Fruit fly (Drosophila melanogaster) whole organism, embryonic: ENCODE measurements around the gene mRpL4.

Experiments
- Atf6 ChIP-seq: fragments of 200-800 bp; sonication (Bioruptor generic); IDR thresholded peaks from 2 replicates; pipeline ENCODE4 v1.3.6; 2022; ENCODE audit warnings: missing biosample characterization, missing genetic modification characterization
- Blimp-1 ChIP-seq: fragments of 200-800 bp; sonication (Bioruptor generic); optimal IDR thresholded peaks from 3 replicates; lab custom pipeline; 2018; ENCODE audit warnings: missing biosample characterization, missing genetic modification characterization, mild to moderate bottlenecking, moderate library complexity, missing genetic modification reagents
- Bteb2 ChIP-seq: fragments of 200-800 bp; sonication (Bioruptor generic); optimal IDR thresholded peaks from 2 replicates; lab custom pipeline; 2016; ENCODE audit warnings: missing biosample characterization, missing genetic modification characterization
- CG10654 ChIP-seq: fragments of 200-800 bp; sonication (Bioruptor generic); optimal IDR thresholded peaks from 2 replicates; lab custom pipeline; 2016; ENCODE audit warnings: missing biosample characterization, missing genetic modification characterization
- CG11695 ChIP-seq: fragments of 200-800 bp; sonication (Bioruptor generic); IDR thresholded peaks from 3 replicates; pipeline ENCODE4 v1.3.6; 2022; ENCODE audit warnings: missing biosample characterization, missing genetic modification characterization
- CG12942 ChIP-seq: fragments of 200-800 bp; sonication (Bioruptor generic); optimal IDR thresholded peaks from 3 replicates; lab custom pipeline; 2016; ENCODE audit warnings: missing biosample characterization, missing genetic modification characterization
- CG14667 ChIP-seq: fragments of 200-800 bp; sonication (Bioruptor generic); IDR thresholded peaks from 2 replicates; pipeline ENCODE4 v1.3.6; 2022; ENCODE audit warnings: missing biosample characterization, missing genetic modification characterization
- CG15514 ChIP-seq: fragments of 200-800 bp; sonication (Bioruptor generic); optimal IDR thresholded peaks from 3 replicates; lab custom pipeline; 2017; ENCODE audit warnings: missing biosample characterization, missing genetic modification characterization, mild to moderate bottlenecking, moderate library complexity, missing genetic modification reagents
- CG17829 ChIP-seq: fragments of 200-800 bp; optimal IDR thresholded peaks from 2 replicates; lab custom pipeline; 2019; ENCODE audit warnings: missing biosample characterization, mild to moderate bottlenecking, missing genetic modification characterization, moderate library complexity
- CG2202 ChIP-seq: fragments of 200-800 bp; sonication (Bioruptor generic); optimal IDR thresholded peaks from 2 replicates; lab custom pipeline; 2018; ENCODE audit warnings: missing biosample characterization, mild to moderate bottlenecking, missing genetic modification characterization
- CG30020 ChIP-seq: fragments of 200-800 bp; optimal IDR thresholded peaks from 2 replicates; lab custom pipeline; 2019; ENCODE audit warnings: missing biosample characterization, mild to moderate bottlenecking, missing genetic modification characterization, moderate library complexity
- CG31388 ChIP-seq: fragments of 200-800 bp; sonication (Bioruptor generic); optimal IDR thresholded peaks from 2 replicates; lab custom pipeline; 2016; ENCODE audit warnings: missing biosample characterization, missing genetic modification characterization
- CG4328 ChIP-seq: fragments of 200-800 bp; sonication (Bioruptor generic); optimal IDR thresholded peaks from 3 replicates; lab custom pipeline; 2017; ENCODE audit warnings: missing biosample characterization, missing genetic modification reagents, missing genetic modification characterization
- CG6689 ChIP-seq: fragments of 200-800 bp; sonication (Bioruptor generic); IDR thresholded peaks from 2 replicates; pipeline ENCODE4 v1.3.6; 2022; ENCODE audit warnings: missing biosample characterization, missing genetic modification characterization
- CG7271 ChIP-seq: fragments of 200-800 bp; sonication (Bioruptor generic); optimal IDR thresholded peaks from 2 replicates; lab custom pipeline; 2018; ENCODE audit warnings: missing biosample characterization, mild to moderate bottlenecking, missing genetic modification characterization, moderate library complexity
- CG7357 ChIP-seq: fragments of 200-800 bp; sonication (Bioruptor generic); IDR thresholded peaks from 3 replicates; pipeline ENCODE4 v1.3.6; 2022; ENCODE audit warnings: missing biosample characterization, missing genetic modification characterization
- CG8281 ChIP-seq: fragments of 200-800 bp; sonication (Bioruptor generic); optimal IDR thresholded peaks from 2 replicates; lab custom pipeline; 2018; ENCODE audit warnings: missing biosample characterization, mild to moderate bottlenecking, missing genetic modification characterization, moderate library complexity
- CG9609 ChIP-seq: fragments of 200-800 bp; sonication (Bioruptor generic); optimal IDR thresholded peaks from 3 replicates; lab custom pipeline; 2016; ENCODE audit warnings: missing biosample characterization, missing genetic modification characterization
- CG9727 ChIP-seq: fragments of 200-800 bp; sonication (Bioruptor generic); optimal IDR thresholded peaks from 3 replicates; lab custom pipeline; 2017; ENCODE audit warnings: missing biosample characterization, mild to moderate bottlenecking, missing genetic modification characterization
- Doc3 ChIP-seq: fragments of 200-800 bp; sonication (Bioruptor generic); IDR thresholded peaks from 3 replicates; pipeline ENCODE4 v1.3.6; 2022; ENCODE audit warnings: missing biosample characterization, missing genetic modification characterization; ENCODE audit not compliant: partially characterized antibody
- Dref ChIP-seq: fragments of 200-800 bp; sonication (Bioruptor generic); IDR thresholded peaks from 2 replicates; pipeline ENCODE4 v1.3.6; 2022; ENCODE audit warnings: missing biosample characterization, missing genetic modification characterization
- Drgx ChIP-seq: fragments of 200-800 bp; sonication (Bioruptor generic); IDR thresholded peaks from 2 replicates; pipeline ENCODE4 v1.3.6; 2022; ENCODE audit warnings: missing biosample characterization, missing genetic modification characterization
- Fer3 ChIP-seq: fragments of 200-800 bp; sonication (Bioruptor generic); optimal IDR thresholded peaks from 2 replicates; lab custom pipeline; 2018; ENCODE audit warnings: missing biosample characterization, mild to moderate bottlenecking, missing genetic modification characterization, moderate library complexity
- Hr78 ChIP-seq, 2 experiments: fragments of 200-800 bp in 1 of 2; fragments of >200 bp in 1 of 2; sonication (Bioruptor generic) in 1 of 2; optimal IDR thresholded peaks; 2 replicates each; lab custom pipeline; 2017 to 2019; ENCODE audit warnings: missing biosample characterization in 2 of 2, missing genetic modification characterization in 2 of 2, mild to moderate bottlenecking in 1 of 2, moderate library complexity in 1 of 2
- Hsf ChIP-seq: fragments of 200-800 bp; sonication (Bioruptor generic); optimal IDR thresholded peaks from 3 replicates; lab custom pipeline; 2016; ENCODE audit warnings: missing biosample characterization, missing genetic modification characterization
- Sry-β ChIP-seq: fragments of 200-800 bp; sonication (Bioruptor generic); optimal IDR thresholded peaks from 2 replicates; lab custom pipeline; 2018; ENCODE audit warnings: missing biosample characterization, mild to moderate bottlenecking, missing genetic modification characterization, moderate library complexity
- Stat92E ChIP-seq, 3 experiments: fragments of >200 bp in 2 of 3; fragments of 200-800 bp in 1 of 3; sonication (Bioruptor generic) in 1 of 3; optimal IDR thresholded peaks; 2 replicates each; lab custom pipeline; 2017 to 2019; ENCODE audit warnings: missing biosample characterization in 3 of 3, missing genetic modification characterization in 3 of 3, mild to moderate bottlenecking in 1 of 3, moderate library complexity in 1 of 3
- amos ChIP-seq: fragments of 200-800 bp; sonication (Bioruptor generic); IDR thresholded peaks from 2 replicates; pipeline ENCODE4 v1.3.6; 2022; ENCODE audit warnings: missing biosample characterization, missing genetic modification characterization; ENCODE audit not compliant: partially characterized antibody
- az2 ChIP-seq: fragments of 200-800 bp; sonication (Bioruptor generic); optimal IDR thresholded peaks from 3 replicates; lab custom pipeline; 2016; ENCODE audit warnings: missing biosample characterization, missing genetic modification characterization
- chm ChIP-seq: fragments of 200-800 bp; sonication (Bioruptor generic); IDR thresholded peaks from 2 replicates; pipeline ENCODE4 v1.3.6; 2022; ENCODE audit warnings: missing biosample characterization, missing genetic modification characterization
- dpn ChIP-seq, 2 experiments: fragments of 200-800 bp; sonication (Bioruptor generic); optimal IDR thresholded peaks; 3 replicates each; lab custom pipeline; 2016; ENCODE audit warnings: missing biosample characterization in 2 of 2, missing genetic modification characterization in 2 of 2
- emc ChIP-seq: fragments of 200-800 bp; sonication (Bioruptor generic); optimal IDR thresholded peaks from 2 replicates; lab custom pipeline; 2016; ENCODE audit warnings: missing biosample characterization, missing genetic modification characterization
- esg ChIP-seq: fragments of 200-800 bp; sonication (Bioruptor generic); conservative IDR thresholded peaks from 2 replicates; pipeline ENCODE4 v1.3.6; 2022; ENCODE audit warnings: missing biosample characterization, missing genetic modification characterization
- fd102C ChIP-seq: fragments of 200-800 bp; sonication (Bioruptor generic); optimal IDR thresholded peaks from 2 replicates; lab custom pipeline; 2018; ENCODE audit warnings: missing biosample characterization, mild to moderate bottlenecking, missing genetic modification characterization, moderate library complexity
- gsb-n ChIP-seq: fragments of 200-800 bp; sonication (Bioruptor generic); optimal IDR thresholded peaks from 3 replicates; lab custom pipeline; 2018; ENCODE audit warnings: missing biosample characterization, mild to moderate bottlenecking, missing genetic modification characterization
- lmd ChIP-seq: fragments of 200-800 bp; sonication (Bioruptor generic); IDR thresholded peaks from 2 replicates; pipeline ENCODE4 v1.3.6; 2022; ENCODE audit warnings: missing biosample characterization, missing genetic modification characterization
- lola ChIP-seq, 3 experiments: fragments of >200 bp in 2 of 3; fragments of 200-800 bp in 1 of 3; sonication (Bioruptor generic) in 1 of 3; optimal IDR thresholded peaks; 2 replicates each; lab custom pipeline; 2017 to 2019; ENCODE audit warnings: missing biosample characterization in 3 of 3, missing genetic modification characterization in 3 of 3, mild to moderate bottlenecking in 1 of 3, moderate library complexity in 1 of 3
- maf-S ChIP-seq: fragments of 200-800 bp; sonication (Bioruptor generic); optimal IDR thresholded peaks from 2 replicates; lab custom pipeline; 2016; ENCODE audit warnings: missing biosample characterization, missing genetic modification characterization
- nau ChIP-seq: fragments of 200-800 bp; sonication (Bioruptor generic); optimal IDR thresholded peaks from 3 replicates; lab custom pipeline; 2017; ENCODE audit warnings: missing biosample characterization, mild to moderate bottlenecking, missing genetic modification characterization, missing genetic modification reagents
- pho ChIP-seq: fragments of 200-800 bp; sonication (Bioruptor generic); optimal IDR thresholded peaks from 2 replicates; lab custom pipeline; 2016; ENCODE audit warnings: missing biosample characterization, missing genetic modification characterization
- row ChIP-seq: fragments of 200-800 bp; sonication (Bioruptor generic); IDR thresholded peaks from 3 replicates; pipeline ENCODE4 v1.3.6; 2022; ENCODE audit warnings: missing biosample characterization, missing genetic modification characterization
- sens ChIP-seq: fragments of 200-800 bp; sonication (Bioruptor generic); peaks from one replicate; lab custom pipeline; 2016; ENCODE audit warnings: missing biosample characterization, missing genetic modification characterization
- sna ChIP-seq: fragments of 200-800 bp; sonication (Bioruptor generic); IDR thresholded peaks from 2 replicates; pipeline ENCODE4 v1.3.6; 2022; ENCODE audit warnings: missing biosample characterization, missing genetic modification characterization; ENCODE audit not compliant: partially characterized antibody
- stwl ChIP-seq: fragments of 200-800 bp; sonication (Bioruptor generic); optimal IDR thresholded peaks from 3 replicates; lab custom pipeline; 2018; ENCODE audit warnings: missing biosample characterization, mild to moderate bottlenecking, missing genetic modification characterization, moderate library complexity
- tgo ChIP-seq: fragments of 200-800 bp; sonication (Bioruptor generic); IDR thresholded peaks from 3 replicates; pipeline ENCODE4 v1.3.6; 2022; ENCODE audit warnings: missing biosample characterization, missing genetic modification characterization
- tna ChIP-seq: fragments of 200-800 bp; sonication (Bioruptor generic); IDR thresholded peaks from 2 replicates; pipeline ENCODE4 v1.3.6; 2022; ENCODE audit warnings: missing biosample characterization, missing genetic modification characterization; ENCODE audit not compliant: partially characterized antibody
- ttk ChIP-seq: fragments of 200-800 bp; sonication (Bioruptor generic); IDR thresholded peaks from 2 replicates; pipeline ENCODE4 v2.1.2; 2022; ENCODE audit warnings: missing biosample characterization, missing genetic modification characterization
- vnd ChIP-seq: fragments of 200-800 bp; sonication (Bioruptor generic); IDR thresholded peaks from 3 replicates; pipeline ENCODE4 v1.3.6; 2022; ENCODE audit warnings: missing biosample characterization, missing genetic modification characterization; ENCODE audit not compliant: partially characterized antibody

The mRpL4 gene

dm6 chr2L:16307026-16307703, 21.8 kb downstream of the mRpL4 start, which contains the start of the genes CG5861 and Syx5 (continued):
- TF ChIP-seq CG14667 (GFP tag; lab: Robert Waterston, UW) (no peak), CG31388 (GFP tag; lab: Kevin White, UChicago) (no peak), CG4328 (GFP tag; lab: Kevin White, UChicago) (peak; percentile 52), stwl (tag; lab: Kevin White, UChicago) (peak; percentile 67), Bteb2 (GFP tag; lab: Kevin White, UChicago) (peak; percentile 2), Hsf (peak; percentile 30), CG10654 (GFP tag; lab: Kevin White, UChicago) (peak; percentile 44), chm (GFP tag; lab: Robert Waterston, UW) (no peak), sens (peak; percentile 69), amos (GFP tag; lab: Robert Waterston, UW) (peak; percentile 84; the same call in 1 of the 2 replicates), CG30020 (tag; lab: Kevin White, UChicago) (peak; percentile 77), sna (GFP tag; lab: Robert Waterston, UW) (peak; percentile 95), gsb-n (tag; lab: Kevin White, UChicago) (peak; percentile 17), CG12942 (GFP tag; lab: Kevin White, UChicago) (peak; percentile 28), vnd (GFP tag; lab: Robert Waterston, UW) (peak; percentile 93), lola (GFP tag; optimal IDR thresholded peaks at IDR 0.05; lab: Kevin White, UChicago) (peak in 1 of 3 experiments; percentile 36), maf-S (no peak), CG7357 (GFP tag; lab: Robert Waterston, UW) (0 out of 3 replicates have a peak, but pooled peaks have one; percentile 16), Doc3 (GFP tag; lab: Robert Waterston, UW) (peak; percentile 97), esg (GFP tag; lab: Robert Waterston, UW) (peak; percentile 44; the same call in 1 of the 2 replicates), Drgx (no peak), az2 (GFP tag; lab: Kevin White, UChicago) (peak; percentile 53), Sry-β (peak; percentile 85), tgo (GFP tag; lab: Robert Waterston, UW) (peak; percentile 56; the same call in 2 of the 3 replicates), pho (GFP tag; lab: Kevin White, UChicago) (no peak), CG7271 (no peak), Blimp-1 (no peak), fd102C (GFP tag; lab: Kevin White, UChicago) (no peak), CG2202 (tag; lab: Kevin White, UChicago) (peak; percentile 18), emc (no peak), CG9727 (GFP tag; lab: Kevin White, UChicago) (peak; percentile 45), lmd (GFP tag; lab: Robert Waterston, UW) (peak; percentile 52; the same call in 1 of the 2 replicates), row (GFP tag; lab: Robert Waterston, UW) (peak; percentile 86), ttk (no peak), Hr78 (GFP tag; optimal IDR thresholded peaks at IDR 0.05; lab: Kevin White, UChicago) (peak in 1 of 2 experiments; percentile 18), Dref (GFP tag; lab: Robert Waterston, UW) (peak; percentile 75), CG11695 (GFP tag; lab: Robert Waterston, UW) (peak; percentile 21; the same call in 1 of the 3 replicates), Stat92E (GFP tag; optimal IDR thresholded peaks at IDR 0.05; lab: Kevin White, UChicago) (peak in 1 of 3 experiments; percentile 14), CG6689 (GFP tag; lab: Robert Waterston, UW) (peak; percentile 29; the same call in 1 of the 2 replicates), CG8281 (no peak), CG15514 (peak; percentile 52), Atf6 (GFP tag; lab: Robert Waterston, UW) (peak; percentile 54), CG9609 (GFP tag; lab: Kevin White, UChicago) (no peak), dpn (GFP tag; optimal IDR thresholded peaks at IDR 0.05; lab: Kevin White, UChicago) (peak in 1 of 2 experiments; percentile 72), tna (GFP tag; lab: Robert Waterston, UW) (peak; percentile 79), nau (GFP tag; lab: Kevin White, UChicago) (peak; percentile 53), CG17829 (tag; lab: Kevin White, UChicago) (peak; percentile 80), Fer3 (tag; lab: Kevin White, UChicago) (peak; percentile 60)
